Fruit fly (Drosophila melanogaster) whole organism, embryonic: ENCODE data around the gene Muc96D.
A peak's percentile ranks its signal among the peaks of the same experiment; 100 is the strongest.

Experiments
- Aef1 ChIP-seq: fragments of 200-800 bp; sonication (Bioruptor generic); IDR thresholded peaks from 3 replicates; pipeline ENCODE4 v1.3.6; 2022; ENCODE audit warnings: missing biosample characterization, missing genetic modification characterization
- Atf6 ChIP-seq: fragments of 200-800 bp; sonication (Bioruptor generic); IDR thresholded peaks from 2 replicates; pipeline ENCODE4 v1.3.6; 2022; ENCODE audit warnings: missing biosample characterization, missing genetic modification characterization
- Awh ChIP-seq: fragments of 200-800 bp; sonication (Bioruptor generic); IDR thresholded peaks from 2 replicates; pipeline ENCODE4, ENCODE4 v1.3.6; 2022; ENCODE audit warnings: missing biosample characterization, missing genetic modification characterization
- Blimp-1 ChIP-seq: fragments of 200-800 bp; sonication (Bioruptor generic); optimal IDR thresholded peaks from 3 replicates; lab custom pipeline; 2018; ENCODE audit warnings: missing biosample characterization, missing genetic modification characterization, mild to moderate bottlenecking, moderate library complexity, missing genetic modification reagents
- Bteb2 ChIP-seq: fragments of 200-800 bp; sonication (Bioruptor generic); optimal IDR thresholded peaks from 2 replicates; lab custom pipeline; 2016; ENCODE audit warnings: missing biosample characterization, missing genetic modification characterization
- CG10321 ChIP-seq: fragments of 200-800 bp; sonication (Bioruptor generic); IDR thresholded peaks from 2 replicates; pipeline ENCODE4 v1.3.6; 2022; ENCODE audit warnings: missing biosample characterization, missing genetic modification characterization
- CG10366 ChIP-seq: fragments of 200-800 bp; sonication (Bioruptor generic); IDR thresholded peaks from 2 replicates; pipeline ENCODE4 v1.3.6; 2022; ENCODE audit warnings: missing biosample characterization, missing genetic modification characterization
- CG10979 ChIP-seq: fragments of 200-800 bp; sonication (Bioruptor generic); optimal IDR thresholded peaks from 2 replicates; lab custom pipeline; 2018; ENCODE audit warnings: missing biosample characterization, mild to moderate bottlenecking, missing genetic modification characterization, moderate library complexity
- CG11695 ChIP-seq: fragments of 200-800 bp; sonication (Bioruptor generic); IDR thresholded peaks from 3 replicates; pipeline ENCODE4 v1.3.6; 2022; ENCODE audit warnings: missing biosample characterization, missing genetic modification characterization
- CG12391 ChIP-seq: fragments of 200-800 bp; sonication (Bioruptor generic); optimal IDR thresholded peaks from 3 replicates; lab custom pipeline; 2018; ENCODE audit warnings: missing biosample characterization, mild to moderate bottlenecking, missing genetic modification characterization, moderate library complexity
- CG12769 ChIP-seq: fragments of 200-800 bp; sonication (Bioruptor generic); optimal IDR thresholded peaks from 2 replicates; lab custom pipeline; 2019; ENCODE audit warnings: missing biosample characterization, mild to moderate bottlenecking, missing genetic modification characterization, moderate library complexity
- CG1602 ChIP-seq: fragments of 200-800 bp; sonication (Bioruptor generic); optimal IDR thresholded peaks from 3 replicates; lab custom pipeline; 2016; ENCODE audit warnings: missing biosample characterization, missing genetic modification characterization
- CG17328 ChIP-seq: fragments of 200-800 bp; sonication (Bioruptor generic); IDR thresholded peaks from 2 replicates; pipeline ENCODE4 v1.3.6; 2022; ENCODE audit warnings: missing biosample characterization, missing genetic modification characterization
- CG17361 ChIP-seq: fragments of 200-800 bp; sonication (Bioruptor generic); IDR thresholded peaks from 3 replicates; pipeline ENCODE4 v1.3.6; 2022; ENCODE audit warnings: missing biosample characterization, missing genetic modification characterization
- CG2199 ChIP-seq: fragments of 200-800 bp; sonication (Bioruptor generic); IDR thresholded peaks from 3 replicates; pipeline ENCODE4 v1.3.6; 2022; ENCODE audit warnings: missing biosample characterization, missing genetic modification characterization
- CG32767 ChIP-seq: fragments of 200-800 bp; sonication (Bioruptor generic); IDR thresholded peaks from 2 replicates; pipeline ENCODE4 v1.3.6; 2022; ENCODE audit warnings: missing biosample characterization, missing genetic modification characterization
- CG3281 ChIP-seq: fragments of 200-800 bp; sonication (Bioruptor generic); optimal IDR thresholded peaks from 3 replicates; lab custom pipeline; 2017; ENCODE audit warnings: missing biosample characterization, mild to moderate bottlenecking, missing genetic modification characterization
- CG4328 ChIP-seq: fragments of 200-800 bp; sonication (Bioruptor generic); optimal IDR thresholded peaks from 3 replicates; lab custom pipeline; 2017; ENCODE audit warnings: missing biosample characterization, missing genetic modification reagents, missing genetic modification characterization
- CG5245 ChIP-seq: fragments of 200-800 bp; sonication (Bioruptor generic); optimal IDR thresholded peaks from 3 replicates; lab custom pipeline; 2016; ENCODE audit warnings: missing biosample characterization, missing genetic modification characterization
- CG9215 ChIP-seq: fragments of 200-800 bp; sonication (Bioruptor generic); IDR thresholded peaks from 2 replicates; pipeline ENCODE4 v1.3.6; 2022; ENCODE audit warnings: missing biosample characterization, missing genetic modification characterization
- CHES-1-like ChIP-seq: fragments of 200-800 bp; sonication (Bioruptor generic); optimal IDR thresholded peaks from 2 replicates; lab custom pipeline; 2016; ENCODE audit warnings: missing biosample characterization, missing genetic modification characterization
- CoRest ChIP-seq: fragments of 200-800 bp; sonication (Bioruptor generic); optimal IDR thresholded peaks from 3 replicates; lab custom pipeline; 2018; ENCODE audit warnings: missing biosample characterization, mild to moderate bottlenecking, missing genetic modification characterization, moderate library complexity
- D19A ChIP-seq: fragments of 200-800 bp; optimal IDR thresholded peaks from 3 replicates; lab custom pipeline; 2019; ENCODE audit warnings: missing biosample characterization, mild to moderate bottlenecking, missing genetic modification characterization, moderate library complexity
- Gug ChIP-seq: fragments of 200-800 bp; sonication (Bioruptor generic); IDR thresholded peaks from 4 replicates; pipeline ENCODE4 v1.3.6; 2022; ENCODE audit warnings: missing biosample characterization, missing genetic modification characterization
- HHEX ChIP-seq: fragments of 200-800 bp; sonication (Bioruptor generic); optimal IDR thresholded peaks from 3 replicates; lab custom pipeline; 2017; ENCODE audit warnings: missing biosample characterization, mild to moderate bottlenecking, missing genetic modification characterization, missing genetic modification reagents
- Hr39 ChIP-seq: fragments of >200 bp; optimal IDR thresholded peaks from 2 replicates; lab custom pipeline; 2017
- NfI ChIP-seq: fragments of 200-800 bp; sonication (Bioruptor generic); optimal IDR thresholded peaks from 3 replicates; lab custom pipeline; 2018; ENCODE audit warnings: missing biosample characterization, mild to moderate bottlenecking, missing genetic modification characterization, moderate library complexity
- Pdp1 ChIP-seq, 2 experiments: fragments of 200-800 bp; sonication (Bioruptor generic); optimal IDR thresholded peaks; 3 replicates each; lab custom pipeline; 2016; ENCODE audit warnings: missing biosample characterization in 2 of 2, missing genetic modification characterization in 2 of 2, mild to moderate bottlenecking in 1 of 2, moderate library complexity in 1 of 2
- Ravus ChIP-seq: fragments of 200-800 bp; sonication (Bioruptor generic); IDR thresholded peaks from 2 replicates; pipeline ENCODE4 v1.3.6; 2022; ENCODE audit warnings: missing biosample characterization, missing genetic modification characterization
- Side ChIP-seq: fragments of 200-800 bp; sonication (Bioruptor generic); optimal IDR thresholded peaks from 2 replicates; lab custom pipeline; 2016; ENCODE audit warnings: missing biosample characterization, missing genetic modification characterization
- Sox100B ChIP-seq: fragments of 200-800 bp; sonication (Bioruptor generic); optimal IDR thresholded peaks from 3 replicates; lab custom pipeline; 2018; ENCODE audit warnings: missing biosample characterization, mild to moderate bottlenecking, missing genetic modification characterization
- Sox102F ChIP-seq: fragments of 200-800 bp; sonication (Bioruptor generic); optimal IDR thresholded peaks from 2 replicates; lab custom pipeline; 2018; ENCODE audit warnings: missing biosample characterization, mild to moderate bottlenecking, missing genetic modification characterization, moderate library complexity
- abd-A ChIP-seq: fragments of 200-800 bp; sonication (Bioruptor generic); optimal IDR thresholded peaks from 3 replicates; lab custom pipeline; 2019; ENCODE audit warnings: missing biosample characterization, mild to moderate bottlenecking, missing genetic modification characterization, moderate library complexity
- ara ChIP-seq: fragments of 200-800 bp; sonication (Bioruptor generic); IDR thresholded peaks from 2 replicates; pipeline ENCODE4 v1.3.6; 2022; ENCODE audit warnings: missing biosample characterization, missing genetic modification characterization
- bcd ChIP-seq: fragments of 200-800 bp; sonication (Bioruptor generic); optimal IDR thresholded peaks from 2 replicates; lab custom pipeline; 2017; ENCODE audit warnings: missing biosample characterization, mild to moderate bottlenecking, missing genetic modification characterization
- cg ChIP-seq: fragments of 200-800 bp; sonication (Bioruptor generic); optimal IDR thresholded peaks from 3 replicates; lab custom pipeline; 2019; ENCODE audit warnings: missing biosample characterization, mild to moderate bottlenecking, missing genetic modification characterization, moderate library complexity
- ci ChIP-seq: fragments of 200-800 bp; sonication (Bioruptor generic); IDR thresholded peaks from 3 replicates; pipeline ENCODE4 v1.3.6; 2022; ENCODE audit warnings: missing biosample characterization, missing genetic modification characterization
- dmrt11E ChIP-seq: fragments of 200-800 bp; sonication (Bioruptor generic); optimal IDR thresholded peaks from 3 replicates; lab custom pipeline; 2018; ENCODE audit warnings: missing biosample characterization, mild to moderate bottlenecking, missing genetic modification characterization, moderate library complexity
- eve ChIP-seq, 2 experiments: fragments of >200 bp; optimal IDR thresholded peaks; 2 replicates each; lab custom pipeline; 2017; ENCODE audit warnings: missing biosample characterization in 2 of 2, missing genetic modification characterization in 2 of 2
- h ChIP-seq: fragments of >200 bp; optimal IDR thresholded peaks from 2 replicates; lab custom pipeline; 2017
- hth ChIP-seq: fragments of >200 bp; optimal IDR thresholded peaks from 2 replicates; lab custom pipeline; 2017; ENCODE audit warnings: inconsistent platforms
- lmd ChIP-seq: fragments of 200-800 bp; sonication (Bioruptor generic); IDR thresholded peaks from 2 replicates; pipeline ENCODE4 v1.3.6; 2022; ENCODE audit warnings: missing biosample characterization, missing genetic modification characterization
- odd ChIP-seq: fragments of 200-800 bp; sonication (Bioruptor generic); optimal IDR thresholded peaks from 2 replicates; lab custom pipeline; 2017; ENCODE audit warnings: missing biosample characterization, mild to moderate bottlenecking, missing genetic modification characterization
- pros ChIP-seq: fragments of 200-800 bp; sonication (Bioruptor generic); optimal IDR thresholded peaks from 3 replicates; lab custom pipeline; 2019; ENCODE audit warnings: missing biosample characterization, mild to moderate bottlenecking, missing genetic modification characterization, moderate library complexity
- pum ChIP-seq: fragments of 200-800 bp; sonication (Bioruptor generic); optimal IDR thresholded peaks from 2 replicates; lab custom pipeline; 2016; ENCODE audit warnings: missing biosample characterization, missing genetic modification characterization
- run ChIP-seq: fragments of 200-800 bp; sonication (Bioruptor generic); optimal IDR thresholded peaks from 3 replicates; lab custom pipeline; 2018; ENCODE audit warnings: missing biosample characterization, mild to moderate bottlenecking, missing genetic modification characterization
- schlank ChIP-seq: fragments of 200-800 bp; sonication (Bioruptor generic); optimal IDR thresholded peaks from 2 replicates; lab custom pipeline; 2018; ENCODE audit warnings: missing biosample characterization, mild to moderate bottlenecking, missing genetic modification characterization
- seq ChIP-seq: fragments of 200-800 bp; sonication (Bioruptor generic); IDR thresholded peaks from 2 replicates; pipeline ENCODE4 v1.3.6; 2022; ENCODE audit warnings: missing biosample characterization, missing genetic modification characterization
- stc ChIP-seq: fragments of 200-800 bp; sonication (Bioruptor generic); IDR thresholded peaks from 2 replicates; pipeline ENCODE4 v1.3.6; 2022; ENCODE audit warnings: missing biosample characterization, missing genetic modification characterization
- twi ChIP-seq: fragments of 200-800 bp; optimal IDR thresholded peaks from 2 replicates; lab custom pipeline; 2019; ENCODE audit warnings: missing biosample characterization, mild to moderate bottlenecking, missing genetic modification characterization, moderate library complexity
- vvl ChIP-seq: fragments of 200-800 bp; sonication (Bioruptor generic); IDR thresholded peaks from 2 replicates; pipeline ENCODE4 v1.3.6; 2022; ENCODE audit warnings: missing biosample characterization, missing genetic modification characterization

The Muc96D gene

DNA sequence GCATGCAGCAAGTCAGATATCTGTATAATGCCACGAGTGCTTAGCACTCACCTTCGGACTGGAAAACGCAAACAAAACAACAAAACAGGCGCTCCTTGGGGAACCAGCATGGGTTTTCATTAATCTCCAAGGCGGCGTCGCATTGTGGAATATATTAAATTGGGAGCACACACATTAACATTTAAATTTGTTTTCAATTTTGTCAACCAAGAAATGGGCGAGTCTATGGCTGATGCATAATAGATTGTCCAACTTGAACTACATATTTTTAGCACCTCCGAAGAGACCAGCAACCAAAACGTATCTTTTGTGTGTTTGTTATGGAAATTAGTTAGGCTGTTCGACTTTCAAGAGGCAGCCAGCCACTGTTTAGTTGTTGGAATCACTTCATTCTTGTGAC is 47.0 kb upstream of the Muc96D start:
- TF ChIP-seq pros (GFP tag; lab: Kevin White, UChicago) (peak; percentile 26), HHEX (GFP tag; lab: Kevin White, UChicago) (no peak), seq (GFP tag; lab: Robert Waterston, UW) (no peak), abd-A (tag; lab: Kevin White, UChicago) (peak; percentile 79), CG2199 (GFP tag; lab: Robert Waterston, UW) (no peak), Side (GFP tag; lab: Kevin White, UChicago) (no peak), D19A (tag; lab: Kevin White, UChicago) (no peak), dmrt11E (no peak), CG32767 (GFP tag; lab: Robert Waterston, UW) (no peak), CG10979 (tag; lab: Kevin White, UChicago) (no peak), ara (GFP tag; lab: Robert Waterston, UW) (no peak), CG5245 (GFP tag; lab: Kevin White, UChicago) (no peak), vvl (GFP tag; lab: Robert Waterston, UW) (peak; percentile 60), twi (tag; lab: Kevin White, UChicago) (no peak), Awh (GFP tag; lab: Robert Waterston, UW) (0 out of 2 replicates have a peak, but pooled peaks have one; percentile 14), Pdp1 (GFP tag; optimal IDR thresholded peaks at IDR 0.05; lab: Kevin White, UChicago) (peak in 1 of 2 experiments; percentile 3), lmd (no peak), ci (GFP tag; lab: Robert Waterston, UW) (0 out of 3 replicates have a peak, but pooled peaks have one; percentile 24), CHES-1-like (GFP tag; lab: Kevin White, UChicago) (no peak), Sox100B (GFP tag; lab: Kevin White, UChicago) (no peak), Sox102F (GFP tag; lab: Kevin White, UChicago) (no peak), CG12769 (tag; lab: Kevin White, UChicago) (peak; percentile 83), stc (GFP tag; lab: Robert Waterston, UW) (no peak), CG10366 (GFP tag; lab: Robert Waterston, UW) (no peak), CG3281 (GFP tag; lab: Kevin White, UChicago) (no peak), run (tag; lab: Kevin White, UChicago) (no peak), Ravus (GFP tag; lab: Robert Waterston, UW) (no peak), bcd (no peak), Gug (GFP tag; lab: Robert Waterston, UW) (no peak)
- TF ChIP-seq, all 482 proteins: peak for 7

DNA sequence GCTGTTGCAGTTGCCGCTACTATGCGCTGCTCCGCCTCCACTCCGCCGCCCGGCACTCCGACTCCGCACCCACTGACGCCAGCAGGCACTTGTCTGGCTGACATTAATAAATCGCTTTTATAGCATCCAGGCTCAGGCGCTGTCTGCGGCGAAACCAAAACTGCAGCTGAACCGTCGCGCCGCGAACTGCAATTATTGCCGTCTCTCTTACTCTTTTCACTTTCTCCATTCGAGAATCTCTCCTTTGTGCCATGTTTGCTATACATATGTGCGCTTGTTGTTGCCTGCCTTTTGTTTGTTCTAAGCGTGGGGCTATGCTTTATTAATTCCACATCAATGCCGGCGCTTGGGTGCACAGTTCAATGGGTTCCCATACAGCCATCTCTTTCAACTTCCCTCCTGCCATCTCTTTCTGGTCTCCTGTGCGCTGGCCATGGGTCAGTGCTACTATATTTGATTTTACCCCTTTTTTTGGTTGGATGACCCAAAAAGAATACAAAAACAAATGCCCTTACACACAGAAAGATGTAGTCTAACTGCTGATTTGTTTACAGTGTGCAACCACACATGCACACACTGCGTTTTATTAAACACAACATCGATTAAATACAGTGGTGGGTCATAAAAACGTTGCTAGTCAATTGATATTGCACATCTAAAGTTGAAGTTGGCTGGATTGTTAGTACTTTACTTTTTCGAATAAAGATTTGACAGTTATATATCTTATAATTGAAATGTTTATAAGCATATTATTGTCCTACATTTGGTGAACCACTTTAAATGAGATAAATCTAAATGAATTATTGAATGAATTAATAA is 46.2 kb upstream of the Muc96D start:
- no peak for TF ChIP-seq pum (GFP tag; lab: Kevin White, UChicago)
- TF ChIP-seq CG17361 (GFP tag; lab: Robert Waterston, UW) = no peak
- TF ChIP-seq CG1602 (GFP tag; lab: Kevin White, UChicago) = no peak
- TF ChIP-seq cg (GFP tag; lab: Kevin White, UChicago) = peak; percentile 28
- TF ChIP-seq eve (GFP tag; optimal IDR thresholded peaks at IDR 0.05; lab: Kevin White, UChicago) = no peak
- no peak for TF ChIP-seq CG10321
- TF ChIP-seq CHES-1-like (GFP tag; lab: Kevin White, UChicago) = no peak
- no peak for TF ChIP-seq Bteb2 (GFP tag; lab: Kevin White, UChicago)
- TF ChIP-seq CG4328 (GFP tag; lab: Kevin White, UChicago) = no peak
- TF ChIP-seq Atf6 (GFP tag; lab: Robert Waterston, UW) = no peak
- TF ChIP-seq h = no peak
- no peak for TF ChIP-seq CG9215 (GFP tag; lab: Robert Waterston, UW)
- TF ChIP-seq Hr39 (lab: Kevin White, UChicago) = no peak
- peak; percentile 92 for TF ChIP-seq Blimp-1 (GFP tag; lab: Kevin White, UChicago)
- no peak for TF ChIP-seq CG11695 (GFP tag; lab: Robert Waterston, UW)
- TF ChIP-seq CoRest (tag; lab: Kevin White, UChicago) = no peak
- no peak for TF ChIP-seq odd
- TF ChIP-seq Aef1 (GFP tag; lab: Robert Waterston, UW) = no peak
- TF ChIP-seq CG17328 (GFP tag; lab: Robert Waterston, UW) = no peak
- TF ChIP-seq schlank (tag; lab: Kevin White, UChicago) = no peak
- no peak for TF ChIP-seq NfI (GFP tag; lab: Kevin White, UChicago)
- no peak for TF ChIP-seq hth (lab: Kevin White, UChicago)
- peak; percentile 10 for TF ChIP-seq CG12391
